Fruit fly (Drosophila melanogaster) whole organism, embryonic: Measurements from ENCODE around the gene CG13449.

Experiments used
- Adf1 ChIP-seq: fragments of 200-800 bp; sonication (Bioruptor generic); IDR thresholded peaks from 2 replicates; pipeline ENCODE4 v1.3.6; 2022; ENCODE audit warnings: missing biosample characterization, missing genetic modification characterization
- Atf-2 ChIP-seq: fragments of 200-800 bp; sonication (Bioruptor generic); optimal IDR thresholded peaks from 2 replicates; lab custom pipeline; 2016; ENCODE audit warnings: missing biosample characterization, missing genetic modification characterization
- CG10462 ChIP-seq: fragments of 200-800 bp; sonication (Bioruptor generic); optimal IDR thresholded peaks from 2 replicates; lab custom pipeline; 2016; ENCODE audit warnings: missing biosample characterization, missing genetic modification characterization
- CG11398 ChIP-seq: fragments of 200-800 bp; sonication (Bioruptor generic); optimal IDR thresholded peaks from 2 replicates; lab custom pipeline; 2016; ENCODE audit warnings: missing biosample characterization, missing genetic modification characterization
- CG11695 ChIP-seq: fragments of 200-800 bp; sonication (Bioruptor generic); IDR thresholded peaks from 3 replicates; pipeline ENCODE4 v1.3.6; 2022; ENCODE audit warnings: missing biosample characterization, missing genetic modification characterization
- CG11696 ChIP-seq: fragments of 200-800 bp; sonication (Bioruptor generic); IDR thresholded peaks from 2 replicates; pipeline ENCODE4 v1.3.6; 2022; ENCODE audit warnings: missing biosample characterization, missing genetic modification characterization
- CG12769 ChIP-seq: fragments of 200-800 bp; sonication (Bioruptor generic); optimal IDR thresholded peaks from 2 replicates; lab custom pipeline; 2019; ENCODE audit warnings: missing biosample characterization, mild to moderate bottlenecking, missing genetic modification characterization, moderate library complexity
- CG12942 ChIP-seq: fragments of 200-800 bp; sonication (Bioruptor generic); optimal IDR thresholded peaks from 3 replicates; lab custom pipeline; 2016; ENCODE audit warnings: missing biosample characterization, missing genetic modification characterization
- CG13287 ChIP-seq: fragments of 200-800 bp; sonication (Bioruptor generic); IDR thresholded peaks from 2 replicates; pipeline ENCODE4 v1.3.6; 2022; ENCODE audit warnings: missing biosample characterization, missing genetic modification characterization; ENCODE audit not compliant: partially characterized antibody
- CG15073 ChIP-seq: fragments of 200-800 bp; sonication (Bioruptor generic); optimal IDR thresholded peaks from 2 replicates; lab custom pipeline; 2016; ENCODE audit warnings: missing biosample characterization, missing genetic modification characterization
- CG17385 ChIP-seq: fragments of 200-800 bp; sonication (Bioruptor generic); optimal IDR thresholded peaks from 3 replicates; lab custom pipeline; 2018; ENCODE audit warnings: missing biosample characterization, mild to moderate bottlenecking, missing genetic modification characterization
- CG2116 ChIP-seq: fragments of 200-800 bp; sonication (Bioruptor generic); optimal IDR thresholded peaks from 3 replicates; lab custom pipeline; 2018; ENCODE audit warnings: missing biosample characterization, mild to moderate bottlenecking, missing genetic modification characterization
- CG2712 ChIP-seq: fragments of 200-800 bp; optimal IDR thresholded peaks from 3 replicates; lab custom pipeline; 2019; ENCODE audit warnings: missing biosample characterization, mild to moderate bottlenecking, missing genetic modification characterization, moderate library complexity
- CG30020 ChIP-seq: fragments of 200-800 bp; optimal IDR thresholded peaks from 2 replicates; lab custom pipeline; 2019; ENCODE audit warnings: missing biosample characterization, mild to moderate bottlenecking, missing genetic modification characterization, moderate library complexity
- CG3726 ChIP-seq: fragments of 200-800 bp; sonication (Bioruptor generic); IDR thresholded peaks from 3 replicates; pipeline ENCODE4, ENCODE4 v1.3.6; 2022; ENCODE audit warnings: missing biosample characterization, missing genetic modification characterization
- CG5245 ChIP-seq: fragments of 200-800 bp; sonication (Bioruptor generic); optimal IDR thresholded peaks from 3 replicates; lab custom pipeline; 2016; ENCODE audit warnings: missing biosample characterization, missing genetic modification characterization
- CG6689 ChIP-seq: fragments of 200-800 bp; sonication (Bioruptor generic); IDR thresholded peaks from 2 replicates; pipeline ENCODE4 v1.3.6; 2022; ENCODE audit warnings: missing biosample characterization, missing genetic modification characterization
- CG6765 ChIP-seq: fragments of 200-800 bp; sonication (Bioruptor generic); optimal IDR thresholded peaks from 3 replicates; lab custom pipeline; 2017; ENCODE audit warnings: missing biosample characterization, mild to moderate bottlenecking, missing genetic modification characterization
- CG6791 ChIP-seq: fragments of 200-800 bp; sonication (Bioruptor generic); IDR thresholded peaks from 3 replicates; pipeline ENCODE4 v1.3.6; 2022; ENCODE audit warnings: missing biosample characterization, missing genetic modification characterization; ENCODE audit not compliant: partially characterized antibody
- CG7745 ChIP-seq: fragments of 200-800 bp; sonication (Bioruptor generic); optimal IDR thresholded peaks from 2 replicates; lab custom pipeline; 2018; ENCODE audit warnings: missing biosample characterization, mild to moderate bottlenecking, missing genetic modification characterization, moderate library complexity
- CoRest ChIP-seq: fragments of 200-800 bp; sonication (Bioruptor generic); optimal IDR thresholded peaks from 3 replicates; lab custom pipeline; 2018; ENCODE audit warnings: missing biosample characterization, mild to moderate bottlenecking, missing genetic modification characterization, moderate library complexity
- D ChIP-seq, 2 experiments: fragments of 200-800 bp in 1 of 2; fragments of >200 bp in 1 of 2; sonication (Bioruptor generic) in 1 of 2; optimal IDR thresholded peaks; 2 replicates in 1 of 2; 3 replicates in 1 of 2; lab custom pipeline; 2017; ENCODE audit warnings: mild to moderate bottlenecking in 1 of 2, missing biosample characterization in 1 of 2, missing genetic modification characterization in 1 of 2, missing genetic modification reagents in 1 of 2
- Fer2 ChIP-seq: fragments of 200-800 bp; sonication (Bioruptor generic); optimal IDR thresholded peaks from 2 replicates; lab custom pipeline; 2018; ENCODE audit warnings: missing biosample characterization, mild to moderate bottlenecking, missing genetic modification characterization, moderate library complexity
- HLHmδ ChIP-seq: fragments of 200-800 bp; sonication (Bioruptor generic); optimal IDR thresholded peaks from 2 replicates; lab custom pipeline; 2018; ENCODE audit warnings: missing biosample characterization, mild to moderate bottlenecking, missing genetic modification characterization, moderate library complexity
- Lpt ChIP-seq: fragments of >200 bp; optimal IDR thresholded peaks from 2 replicates; lab custom pipeline; 2018; ENCODE audit warnings: missing biosample characterization, missing genetic modification characterization
- MESR4 ChIP-seq: fragments of 200-800 bp; sonication (Bioruptor generic); optimal IDR thresholded peaks from 2 replicates; lab custom pipeline; 2018; ENCODE audit warnings: missing biosample characterization, mild to moderate bottlenecking, missing genetic modification characterization, moderate library complexity
- NC2α ChIP-seq: fragments of 200-800 bp; sonication (Bioruptor generic); optimal IDR thresholded peaks from 2 replicates; lab custom pipeline; 2016; ENCODE audit warnings: missing biosample characterization, missing genetic modification characterization
- Neu2 ChIP-seq: fragments of 200-800 bp; sonication (Bioruptor generic); optimal IDR thresholded peaks from 3 replicates; lab custom pipeline; 2016; ENCODE audit warnings: missing biosample characterization, missing genetic modification characterization, borderline replicate concordance
- Nf-YA ChIP-seq: fragments of 200-800 bp; sonication (Bioruptor generic); IDR thresholded peaks from 2 replicates; pipeline ENCODE4 v1.3.6; 2022; ENCODE audit warnings: missing biosample characterization, missing genetic modification characterization
- Optix ChIP-seq: fragments of 200-800 bp; sonication (Bioruptor generic); IDR thresholded peaks from 3 replicates; pipeline ENCODE4 v1.3.6; 2022; ENCODE audit warnings: missing biosample characterization, missing genetic modification characterization
- Scr ChIP-seq: fragments of 200-800 bp; sonication (Bioruptor generic); IDR thresholded peaks from 2 replicates; pipeline ENCODE4 v1.3.6; 2022; ENCODE audit warnings: missing biosample characterization, missing genetic modification characterization; ENCODE audit not compliant: partially characterized antibody
- Tbp ChIP-seq: fragments of >200 bp; optimal IDR thresholded peaks from 2 replicates; lab custom pipeline; 2018; ENCODE audit warnings: missing biosample characterization, missing genetic modification characterization
- Xrp1 ChIP-seq: fragments of 200-800 bp; sonication (Bioruptor generic); IDR thresholded peaks from 2 replicates; pipeline ENCODE4 v1.3.6; 2022; ENCODE audit warnings: missing biosample characterization, missing genetic modification characterization
- bab2 ChIP-seq: fragments of 200-800 bp; sonication (Bioruptor generic); optimal IDR thresholded peaks from 2 replicates; lab custom pipeline; 2016; ENCODE audit warnings: missing biosample characterization, missing genetic modification characterization
- chif ChIP-seq, 2 experiments: fragments of 200-800 bp; sonication (Bioruptor generic); optimal IDR thresholded peaks; 3 replicates each; lab custom pipeline; 2016; ENCODE audit warnings: missing biosample characterization in 2 of 2, missing genetic modification characterization in 2 of 2
- danr ChIP-seq: fragments of 200-800 bp; sonication (Bioruptor generic); IDR thresholded peaks from 2 replicates; pipeline ENCODE4 v1.3.6; 2022; ENCODE audit warnings: missing biosample characterization, missing genetic modification characterization
- dysf ChIP-seq: fragments of 200-800 bp; sonication (Bioruptor generic); IDR thresholded peaks from 3 replicates; pipeline ENCODE4 v1.3.6; 2022; ENCODE audit warnings: missing biosample characterization, missing genetic modification characterization
- ems ChIP-seq: fragments of 200-800 bp; sonication (Bioruptor generic); optimal IDR thresholded peaks from 3 replicates; lab custom pipeline; 2016; ENCODE audit warnings: missing biosample characterization, missing genetic modification characterization
- en ChIP-seq: fragments of 200-800 bp; sonication (Bioruptor generic); optimal IDR thresholded peaks from 2 replicates; lab custom pipeline; 2016; ENCODE audit warnings: missing biosample characterization, missing genetic modification characterization
- fd3F ChIP-seq: fragments of 200-800 bp; sonication (Bioruptor generic); optimal IDR thresholded peaks from 2 replicates; lab custom pipeline; 2018; ENCODE audit warnings: missing biosample characterization, mild to moderate bottlenecking, missing genetic modification characterization, moderate library complexity
- gem ChIP-seq: fragments of 200-800 bp; sonication (Bioruptor generic); optimal IDR thresholded peaks from 2 replicates; lab custom pipeline; 2019; ENCODE audit warnings: missing biosample characterization, mild to moderate bottlenecking, missing genetic modification characterization, moderate library complexity
- grn ChIP-seq: fragments of 200-800 bp; sonication (Bioruptor generic); optimal IDR thresholded peaks from 3 replicates; lab custom pipeline; 2017; ENCODE audit warnings: missing biosample characterization, missing genetic modification characterization
- h ChIP-seq: fragments of >200 bp; optimal IDR thresholded peaks from 2 replicates; lab custom pipeline; 2017
- kni ChIP-seq: fragments of 200-800 bp; sonication (Bioruptor generic); optimal IDR thresholded peaks from 3 replicates; lab custom pipeline; 2017; ENCODE audit warnings: mild to moderate bottlenecking, missing biosample characterization, missing genetic modification reagents, missing genetic modification characterization
- knrl ChIP-seq: fragments of 200-800 bp; sonication (Bioruptor generic); IDR thresholded peaks from 3 replicates; pipeline ENCODE4 v1.3.6; 2022; ENCODE audit warnings: missing biosample characterization, missing genetic modification characterization; ENCODE audit not compliant: partially characterized antibody
- mam ChIP-seq: fragments of 200-800 bp; sonication (Bioruptor generic); optimal IDR thresholded peaks from 3 replicates; lab custom pipeline; 2016; ENCODE audit warnings: missing biosample characterization, missing genetic modification characterization
- mld ChIP-seq: fragments of 200-800 bp; sonication (Bioruptor generic); IDR thresholded peaks from 3 replicates; pipeline ENCODE4 v1.3.6; 2022; ENCODE audit warnings: missing biosample characterization, missing genetic modification characterization; ENCODE audit not compliant: partially characterized antibody
- onecut ChIP-seq: fragments of 200-800 bp; sonication (Bioruptor generic); IDR thresholded peaks from 2 replicates; pipeline ENCODE4 v1.3.6; 2022; ENCODE audit warnings: missing biosample characterization, missing genetic modification characterization
- pita ChIP-seq: fragments of 200-800 bp; sonication (Bioruptor generic); optimal IDR thresholded peaks from 2 replicates; lab custom pipeline; 2017; ENCODE audit warnings: missing biosample characterization, mild to moderate bottlenecking, missing genetic modification characterization
- row ChIP-seq: fragments of 200-800 bp; sonication (Bioruptor generic); IDR thresholded peaks from 3 replicates; pipeline ENCODE4 v1.3.6; 2022; ENCODE audit warnings: missing biosample characterization, missing genetic modification characterization
- sens ChIP-seq: fragments of 200-800 bp; sonication (Bioruptor generic); peaks from one replicate; lab custom pipeline; 2016; ENCODE audit warnings: missing biosample characterization, missing genetic modification characterization
- z ChIP-seq: fragments of 200-800 bp; sonication (Bioruptor generic); IDR thresholded peaks from 3 replicates; pipeline ENCODE4 v1.3.6; 2022; ENCODE audit warnings: missing biosample characterization, missing genetic modification characterization

CG13449 gene

DNA sequence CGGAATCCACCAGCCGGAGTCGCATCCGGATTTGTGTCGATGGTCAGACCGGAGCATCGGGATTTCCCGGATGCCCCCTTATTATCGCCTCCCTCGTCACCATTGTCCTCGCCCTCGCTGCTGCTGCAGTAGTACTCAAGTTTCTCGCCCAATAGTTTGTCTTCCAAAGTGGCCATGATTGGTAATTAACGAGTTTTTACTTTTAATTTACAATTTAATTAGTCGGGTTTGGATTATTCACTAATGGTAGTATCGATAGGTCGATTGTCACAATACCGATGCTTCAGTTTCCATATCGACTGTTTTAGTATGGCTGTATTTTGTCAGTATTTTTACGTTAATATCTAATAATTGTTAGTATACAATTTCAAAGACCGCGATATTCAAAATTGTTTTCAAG, 2.5 kb downstream of the CG13449 start, which contains the start of gene CG7650 (continued):
- peak; percentile 86 for TF ChIP-seq knrl (GFP tag; lab: Robert Waterston, UW)
- TF ChIP-seq pita (GFP tag; lab: Kevin White, UChicago): no peak
- no peak for TF ChIP-seq CG15073 (GFP tag; lab: Kevin White, UChicago)
- no peak for TF ChIP-seq grn (GFP tag; lab: Kevin White, UChicago)
- no peak for TF ChIP-seq en (GFP tag; lab: Kevin White, UChicago)
- no peak for TF ChIP-seq CG5245 (GFP tag; lab: Kevin White, UChicago)
- TF ChIP-seq CG10462 (GFP tag; lab: Kevin White, UChicago): no peak
- TF ChIP-seq Tbp (GFP tag; lab: Kevin White, UChicago): no peak
- no peak for TF ChIP-seq h (lab: Kevin White, UChicago)
- TF ChIP-seq CG7745 (tag; lab: Kevin White, UChicago): peak; percentile 96
- no peak for TF ChIP-seq Atf-2 (GFP tag; lab: Kevin White, UChicago)
- peak; percentile 97 for TF ChIP-seq CG13287
- no peak for TF ChIP-seq ems (GFP tag; lab: Kevin White, UChicago)
- TF ChIP-seq CG11398 (GFP tag; lab: Kevin White, UChicago): no peak
- no peak for TF ChIP-seq Xrp1
- TF ChIP-seq D (optimal IDR thresholded peaks at IDR 0.05; lab: Kevin White, UChicago): no peak
- TF ChIP-seq D (GFP tag; optimal IDR thresholded peaks at IDR 0.05; lab: Kevin White, UChicago): no peak
- no peak for TF ChIP-seq Optix (GFP tag; lab: Robert Waterston, UW)
- peak; percentile 89 for TF ChIP-seq Scr (GFP tag; lab: Robert Waterston, UW)
- TF ChIP-seq row (GFP tag; lab: Robert Waterston, UW): no peak
- TF ChIP-seq CG2712: peak; percentile 22
- TF ChIP-seq Neu2 (GFP tag; lab: Kevin White, UChicago): no peak
- TF ChIP-seq NC2α (GFP tag; lab: Kevin White, UChicago): no peak
- no peak for TF ChIP-seq CG11695 (GFP tag; lab: Robert Waterston, UW)
- peak; percentile 76 for TF ChIP-seq CG2116 (GFP tag; lab: Kevin White, UChicago)
- no peak for TF ChIP-seq chif (GFP tag; optimal IDR thresholded peaks at IDR 0.05; lab: Kevin White, UChicago)
- no peak for TF ChIP-seq Lpt (GFP tag; lab: Kevin White, UChicago)
- TF ChIP-seq CG12942: no peak
- TF ChIP-seq MESR4 (GFP tag; lab: Kevin White, UChicago): peak; percentile 87
- no peak for TF ChIP-seq CG11696 (GFP tag; lab: Robert Waterston, UW)
- TF ChIP-seq gem (tag; lab: Kevin White, UChicago): no peak
- TF ChIP-seq CoRest (tag; lab: Kevin White, UChicago): no peak
- TF ChIP-seq CG30020: no peak
- no peak for TF ChIP-seq z
- TF ChIP-seq mld (GFP tag; lab: Robert Waterston, UW): peak; percentile 74; the same call in 2 of the 3 replicates
- no peak for TF ChIP-seq Adf1 (GFP tag; lab: Robert Waterston, UW)
- no peak for TF ChIP-seq HLHmδ (GFP tag; lab: Kevin White, UChicago)
- no peak for TF ChIP-seq onecut
- TF ChIP-seq danr (GFP tag; lab: Robert Waterston, UW): no peak
- no peak for TF ChIP-seq fd3F (GFP tag; lab: Kevin White, UChicago)
- TF ChIP-seq Fer2 (tag; lab: Kevin White, UChicago): no peak
- TF ChIP-seq CG6791 (GFP tag; lab: Robert Waterston, UW): peak; percentile 88
- peak; percentile 66 for TF ChIP-seq sens
- no peak for TF ChIP-seq mam
- no peak for TF ChIP-seq Nf-YA (GFP tag; lab: Robert Waterston, UW)
- TF ChIP-seq CG3726 (GFP tag; lab: Robert Waterston, UW): no peak
- TF ChIP-seq dysf (GFP tag; lab: Robert Waterston, UW): no peak
- TF ChIP-seq CG12769: no peak
- no peak for TF ChIP-seq CG6689 (GFP tag; lab: Robert Waterston, UW)
- no peak for TF ChIP-seq CG17385 (GFP tag; lab: Kevin White, UChicago)
- TF ChIP-seq kni (GFP tag; lab: Kevin White, UChicago): no peak
- TF ChIP-seq bab2 (GFP tag; lab: Kevin White, UChicago): no peak
- no peak for TF ChIP-seq CG6765 (GFP tag; lab: Kevin White, UChicago)
